Fruit fly (Drosophila melanogaster) whole organism, embryonic: Measurements from ENCODE around the gene CG8191.

Source experiments
- BtbVII ChIP-seq: fragments of 200-800 bp; sonication (Bioruptor generic); optimal IDR thresholded peaks from 3 replicates; lab custom pipeline; 2017; ENCODE audit warnings: missing biosample characterization, mild to moderate bottlenecking, missing genetic modification characterization
- Bteb2 ChIP-seq: fragments of 200-800 bp; sonication (Bioruptor generic); optimal IDR thresholded peaks from 2 replicates; lab custom pipeline; 2016; ENCODE audit warnings: missing biosample characterization, missing genetic modification characterization
- CG10462 ChIP-seq: fragments of 200-800 bp; sonication (Bioruptor generic); optimal IDR thresholded peaks from 2 replicates; lab custom pipeline; 2016; ENCODE audit warnings: missing biosample characterization, missing genetic modification characterization
- CG10543 ChIP-seq: fragments of 200-800 bp; sonication (Bioruptor generic); optimal IDR thresholded peaks from 3 replicates; lab custom pipeline; 2017; ENCODE audit warnings: missing biosample characterization, mild to moderate bottlenecking, missing genetic modification characterization, moderate library complexity
- CG10654 ChIP-seq: fragments of 200-800 bp; sonication (Bioruptor generic); optimal IDR thresholded peaks from 2 replicates; lab custom pipeline; 2016; ENCODE audit warnings: missing biosample characterization, missing genetic modification characterization
- CG1602 ChIP-seq: fragments of 200-800 bp; sonication (Bioruptor generic); optimal IDR thresholded peaks from 3 replicates; lab custom pipeline; 2016; ENCODE audit warnings: missing biosample characterization, missing genetic modification characterization
- CG16815 ChIP-seq: fragments of 200-800 bp; sonication (Bioruptor generic); optimal IDR thresholded peaks from 3 replicates; lab custom pipeline; 2017; ENCODE audit warnings: missing biosample characterization, mild to moderate bottlenecking, missing genetic modification characterization
- CG17186 ChIP-seq: fragments of 200-800 bp; sonication (Bioruptor generic); optimal IDR thresholded peaks from 3 replicates; lab custom pipeline; 2017; ENCODE audit warnings: missing biosample characterization, missing genetic modification reagents, missing genetic modification characterization
- CG30403 ChIP-seq: fragments of 200-800 bp; sonication (Bioruptor generic); optimal IDR thresholded peaks from 3 replicates; lab custom pipeline; 2016; ENCODE audit warnings: missing biosample characterization, missing genetic modification characterization
- CG3163 ChIP-seq: fragments of 200-800 bp; sonication (Bioruptor generic); optimal IDR thresholded peaks from 3 replicates; lab custom pipeline; 2016; ENCODE audit warnings: missing biosample characterization, missing genetic modification characterization
- CG5245 ChIP-seq: fragments of 200-800 bp; sonication (Bioruptor generic); optimal IDR thresholded peaks from 3 replicates; lab custom pipeline; 2016; ENCODE audit warnings: missing biosample characterization, missing genetic modification characterization
- CG7839 ChIP-seq: fragments of 200-800 bp; sonication (Bioruptor generic); optimal IDR thresholded peaks from 3 replicates; lab custom pipeline; 2018; ENCODE audit warnings: missing biosample characterization, mild to moderate bottlenecking, missing genetic modification characterization, moderate library complexity
- CG9609 ChIP-seq: fragments of 200-800 bp; sonication (Bioruptor generic); optimal IDR thresholded peaks from 3 replicates; lab custom pipeline; 2016; ENCODE audit warnings: missing biosample characterization, missing genetic modification characterization
- Camta ChIP-seq: fragments of 200-800 bp; sonication (Bioruptor generic); optimal IDR thresholded peaks from 2 replicates; lab custom pipeline; 2016; ENCODE audit warnings: missing biosample characterization, missing genetic modification characterization
- Deaf1 ChIP-seq: fragments of 200-800 bp; optimal IDR thresholded peaks from 3 replicates; lab custom pipeline; 2019; ENCODE audit warnings: missing biosample characterization, mild to moderate bottlenecking, missing genetic modification characterization, moderate library complexity
- Dip2 ChIP-seq: fragments of 200-800 bp; sonication (Bioruptor generic); IDR thresholded peaks from 2 replicates; pipeline ENCODE4 v1.3.6; 2022; ENCODE audit warnings: missing biosample characterization, missing genetic modification characterization
- Dip3 ChIP-seq: fragments of 200-800 bp; sonication (Bioruptor generic); optimal IDR thresholded peaks from 3 replicates; lab custom pipeline; 2016; ENCODE audit warnings: missing biosample characterization, missing genetic modification characterization
- E2f1 ChIP-seq: fragments of 200-800 bp; sonication (Bioruptor generic); IDR thresholded peaks from 2 replicates; pipeline ENCODE4 v1.3.6; 2022; ENCODE audit warnings: missing biosample characterization, missing genetic modification characterization
- Fer1 ChIP-seq: fragments of 200-800 bp; sonication (Bioruptor generic); optimal IDR thresholded peaks from 2 replicates; lab custom pipeline; 2017; ENCODE audit warnings: missing biosample characterization, mild to moderate bottlenecking, missing genetic modification characterization
- Fer3 ChIP-seq: fragments of 200-800 bp; sonication (Bioruptor generic); optimal IDR thresholded peaks from 2 replicates; lab custom pipeline; 2018; ENCODE audit warnings: missing biosample characterization, mild to moderate bottlenecking, missing genetic modification characterization, moderate library complexity
- Gug ChIP-seq: fragments of 200-800 bp; sonication (Bioruptor generic); IDR thresholded peaks from 4 replicates; pipeline ENCODE4 v1.3.6; 2022; ENCODE audit warnings: missing biosample characterization, missing genetic modification characterization
- HLHmδ ChIP-seq: fragments of 200-800 bp; sonication (Bioruptor generic); optimal IDR thresholded peaks from 2 replicates; lab custom pipeline; 2018; ENCODE audit warnings: missing biosample characterization, mild to moderate bottlenecking, missing genetic modification characterization, moderate library complexity
- HmgZ ChIP-seq: fragments of 200-800 bp; sonication (Bioruptor generic); optimal IDR thresholded peaks from 2 replicates; lab custom pipeline; 2018; ENCODE audit warnings: missing biosample characterization, mild to moderate bottlenecking, missing genetic modification characterization
- Hmx ChIP-seq: fragments of 200-800 bp; sonication (Bioruptor generic); optimal IDR thresholded peaks from 2 replicates; lab custom pipeline; 2016; ENCODE audit warnings: missing biosample characterization, missing genetic modification characterization
- Meics ChIP-seq: fragments of 200-800 bp; sonication (Bioruptor generic); optimal IDR thresholded peaks from 2 replicates; lab custom pipeline; 2017; ENCODE audit warnings: missing biosample characterization, mild to moderate bottlenecking, missing genetic modification characterization
- Myb ChIP-seq: fragments of 200-800 bp; sonication (Bioruptor generic); optimal IDR thresholded peaks from 2 replicates; lab custom pipeline; 2016; ENCODE audit warnings: missing biosample characterization, missing genetic modification characterization
- PHDP ChIP-seq: fragments of 200-800 bp; sonication (Bioruptor generic); optimal IDR thresholded peaks from 3 replicates; lab custom pipeline; 2018; ENCODE audit warnings: missing biosample characterization, mild to moderate bottlenecking, missing genetic modification characterization, moderate library complexity
- Rx ChIP-seq: fragments of 200-800 bp; sonication (Bioruptor generic); IDR thresholded peaks from 2 replicates; pipeline ENCODE4 v1.3.6; 2022; ENCODE audit warnings: missing biosample characterization, missing genetic modification characterization
- Sox102F ChIP-seq: fragments of 200-800 bp; sonication (Bioruptor generic); optimal IDR thresholded peaks from 2 replicates; lab custom pipeline; 2018; ENCODE audit warnings: missing biosample characterization, mild to moderate bottlenecking, missing genetic modification characterization, moderate library complexity
- ato ChIP-seq: fragments of 200-800 bp; sonication (Bioruptor generic); IDR thresholded peaks from 2 replicates; pipeline ENCODE4 v1.3.6; 2022; ENCODE audit warnings: missing biosample characterization, missing genetic modification characterization; ENCODE audit not compliant: partially characterized antibody
- bcd ChIP-seq: fragments of 200-800 bp; sonication (Bioruptor generic); optimal IDR thresholded peaks from 2 replicates; lab custom pipeline; 2017; ENCODE audit warnings: missing biosample characterization, mild to moderate bottlenecking, missing genetic modification characterization
- en ChIP-seq: fragments of 200-800 bp; sonication (Bioruptor generic); optimal IDR thresholded peaks from 2 replicates; lab custom pipeline; 2016; ENCODE audit warnings: missing biosample characterization, missing genetic modification characterization
- fd96Cb ChIP-seq: fragments of 200-800 bp; sonication (Bioruptor generic); optimal IDR thresholded peaks from 2 replicates; lab custom pipeline; 2018; ENCODE audit warnings: missing biosample characterization, mild to moderate bottlenecking, missing genetic modification characterization, moderate library complexity
- gcm2 ChIP-seq: fragments of 200-800 bp; sonication (Bioruptor generic); optimal IDR thresholded peaks from 2 replicates; lab custom pipeline; 2016; ENCODE audit warnings: missing biosample characterization, missing genetic modification characterization
- gsb-n ChIP-seq: fragments of 200-800 bp; sonication (Bioruptor generic); optimal IDR thresholded peaks from 3 replicates; lab custom pipeline; 2018; ENCODE audit warnings: missing biosample characterization, mild to moderate bottlenecking, missing genetic modification characterization
- hb ChIP-seq: fragments of 200-800 bp; sonication (Bioruptor generic); IDR thresholded peaks from 3 replicates; pipeline ENCODE4 v1.3.6; 2022; ENCODE audit warnings: missing biosample characterization, missing genetic modification characterization; ENCODE audit not compliant: partially characterized antibody
- her ChIP-seq: fragments of 200-800 bp; sonication (Bioruptor generic); optimal IDR thresholded peaks from 2 replicates; lab custom pipeline; 2016; ENCODE audit warnings: missing biosample characterization, missing genetic modification characterization
- knrl ChIP-seq: fragments of 200-800 bp; sonication (Bioruptor generic); IDR thresholded peaks from 3 replicates; pipeline ENCODE4 v1.3.6; 2022; ENCODE audit warnings: missing biosample characterization, missing genetic modification characterization; ENCODE audit not compliant: partially characterized antibody
- lbe ChIP-seq: fragments of 200-800 bp; sonication (Bioruptor generic); optimal IDR thresholded peaks from 2 replicates; lab custom pipeline; 2016; ENCODE audit warnings: missing biosample characterization, mild to moderate bottlenecking, missing genetic modification characterization
- lilli ChIP-seq: fragments of 200-800 bp; sonication (Bioruptor generic); optimal IDR thresholded peaks from 3 replicates; lab custom pipeline; 2016; ENCODE audit warnings: missing biosample characterization, missing genetic modification characterization
- phol ChIP-seq: fragments of 200-800 bp; sonication (Bioruptor generic); optimal IDR thresholded peaks from 3 replicates; lab custom pipeline; 2018; ENCODE audit warnings: missing biosample characterization, mild to moderate bottlenecking, missing genetic modification characterization, moderate library complexity
- pum ChIP-seq: fragments of 200-800 bp; sonication (Bioruptor generic); optimal IDR thresholded peaks from 2 replicates; lab custom pipeline; 2016; ENCODE audit warnings: missing biosample characterization, missing genetic modification characterization
- repo ChIP-seq: fragments of 200-800 bp; sonication (Bioruptor generic); optimal IDR thresholded peaks from 2 replicates; lab custom pipeline; 2016; ENCODE audit warnings: missing biosample characterization, missing genetic modification characterization
- salm ChIP-seq: fragments of 200-800 bp; sonication (Bioruptor generic); optimal IDR thresholded peaks from 2 replicates; lab custom pipeline; 2018; ENCODE audit warnings: missing biosample characterization, mild to moderate bottlenecking, missing genetic modification characterization
- scrt ChIP-seq: fragments of 200-800 bp; sonication (Bioruptor generic); optimal IDR thresholded peaks from 2 replicates; lab custom pipeline; 2018; ENCODE audit warnings: missing biosample characterization, mild to moderate bottlenecking, missing genetic modification characterization, moderate library complexity
- sens ChIP-seq: fragments of 200-800 bp; sonication (Bioruptor generic); peaks from one replicate; lab custom pipeline; 2016; ENCODE audit warnings: missing biosample characterization, missing genetic modification characterization
- sima ChIP-seq: fragments of 200-800 bp; sonication (Bioruptor generic); optimal IDR thresholded peaks from 2 replicates; lab custom pipeline; 2016; ENCODE audit warnings: missing biosample characterization, missing genetic modification characterization
- so ChIP-seq: fragments of 200-800 bp; sonication (Bioruptor generic); IDR thresholded peaks from 3 replicates; pipeline ENCODE4 v1.3.6; 2022; ENCODE audit warnings: missing biosample characterization, missing genetic modification characterization
- stc ChIP-seq: fragments of 200-800 bp; sonication (Bioruptor generic); IDR thresholded peaks from 2 replicates; pipeline ENCODE4 v1.3.6; 2022; ENCODE audit warnings: missing biosample characterization, missing genetic modification characterization
- sug ChIP-seq: fragments of 200-800 bp; optimal IDR thresholded peaks from 2 replicates; lab custom pipeline; 2019; ENCODE audit warnings: missing biosample characterization, mild to moderate bottlenecking, missing genetic modification characterization, moderate library complexity
- tap ChIP-seq: fragments of 200-800 bp; optimal IDR thresholded peaks from 3 replicates; lab custom pipeline; 2019; ENCODE audit warnings: missing biosample characterization, mild to moderate bottlenecking, missing genetic modification characterization, moderate library complexity
- ttk ChIP-seq: fragments of 200-800 bp; sonication (Bioruptor generic); IDR thresholded peaks from 2 replicates; pipeline ENCODE4 v2.1.2; 2022; ENCODE audit warnings: missing biosample characterization, missing genetic modification characterization

Gene CG8191

dm6 chrX:15733995-15734394, 2.0 kb downstream of the CG8191 start, which contains the start of the genes CG12379 and MagR (continued):
- TF ChIP-seq Dip2 (GFP tag; lab: Robert Waterston, UW) (no peak), pum (GFP tag; lab: Kevin White, UChicago) (peak; percentile 55), repo (GFP tag; lab: Kevin White, UChicago) (no peak), HLHmδ (no peak), CG17186 (GFP tag; lab: Kevin White, UChicago) (peak; percentile 7), hb (GFP tag; lab: Robert Waterston, UW) (peak; percentile 70; the same call in 1 of the 3 replicates), CG1602 (GFP tag; lab: Kevin White, UChicago) (peak; percentile 45), her (GFP tag; lab: Kevin White, UChicago) (no peak), en (no peak), phol (tag; lab: Kevin White, UChicago) (peak; percentile 74), CG3163 (GFP tag; lab: Kevin White, UChicago) (no peak), Bteb2 (GFP tag; lab: Kevin White, UChicago) (peak; percentile 16), gsb-n (tag; lab: Kevin White, UChicago) (no peak), ato (GFP tag; lab: Robert Waterston, UW) (0 out of 2 replicates have a peak, but pooled peaks have one; percentile 31), CG10462 (GFP tag; lab: Kevin White, UChicago) (no peak), Deaf1 (tag; lab: Kevin White, UChicago) (peak; percentile 30), CG30403 (peak; percentile 74), PHDP (peak; percentile 30), CG16815 (GFP tag; lab: Kevin White, UChicago) (no peak), scrt (GFP tag; lab: Kevin White, UChicago) (no peak), Fer1 (GFP tag; lab: Kevin White, UChicago) (peak; percentile 67), HmgZ (peak; percentile 42), CG9609 (GFP tag; lab: Kevin White, UChicago) (peak; percentile 31), salm (tag; lab: Kevin White, UChicago) (no peak), tap (tag; lab: Kevin White, UChicago) (no peak), E2f1 (GFP tag; lab: Robert Waterston, UW) (peak; percentile 32; the same call in 1 of the 2 replicates), gcm2 (GFP tag; lab: Kevin White, UChicago) (peak; percentile 5), Sox102F (GFP tag; lab: Kevin White, UChicago) (no peak), Hmx (GFP tag; lab: Kevin White, UChicago) (peak; percentile 15), lilli (peak; percentile 82), so (GFP tag; lab: Robert Waterston, UW) (no peak), bcd (no peak), Dip3 (peak; percentile 34), Fer3 (peak; percentile 66), Meics (peak; percentile 53), ttk (GFP tag; lab: Robert Waterston, UW) (no peak), Myb (peak; percentile 75), CG10543 (GFP tag; lab: Kevin White, UChicago) (no peak), Gug (GFP tag; lab: Robert Waterston, UW) (peak; percentile 52; the same call in 1 of the 4 replicates), stc (no peak), knrl (GFP tag; lab: Robert Waterston, UW) (peak; percentile 86), Camta (GFP tag; lab: Kevin White, UChicago) (peak; percentile 55), sug (tag; lab: Kevin White, UChicago) (peak; percentile 83), CG7839 (tag; lab: Kevin White, UChicago) (no peak), sens (GFP tag; lab: Kevin White, UChicago) (peak; percentile 93), lbe (no peak), CG5245 (GFP tag; lab: Kevin White, UChicago) (no peak), BtbVII (peak; percentile 19), Rx (GFP tag; lab: Robert Waterston, UW) (no peak), fd96Cb (tag; lab: Kevin White, UChicago) (peak; percentile 4), CG10654 (GFP tag; lab: Kevin White, UChicago) (no peak), sima (no peak)
